Fruit fly (Drosophila melanogaster) whole organism, adult: ENCODE measurements around the gene tgo.

Experiments
- CG11617 ChIP-seq: fragments of 200-800 bp; sonication (Bioruptor generic); optimal IDR thresholded peaks from 2 replicates; lab custom pipeline; 2017; ENCODE audit warnings: mild to moderate bottlenecking, missing biosample characterization, missing genetic modification reagents, missing genetic modification characterization
- CG12768 ChIP-seq: fragments of 200-800 bp; sonication (Bioruptor generic); optimal IDR thresholded peaks from 2 replicates; lab custom pipeline; 2017; ENCODE audit warnings: missing biosample characterization, missing genetic modification characterization, mild to moderate bottlenecking, moderate library complexity, missing genetic modification reagents
- CG14711 ChIP-seq: fragments of 200-800 bp; sonication (Bioruptor generic); optimal IDR thresholded peaks from 2 replicates; lab custom pipeline; 2018; ENCODE audit warnings: missing biosample characterization, mild to moderate bottlenecking, missing genetic modification characterization, moderate library complexity
- CG1620 ChIP-seq: fragments of 200-800 bp; sonication (Bioruptor generic); optimal IDR thresholded peaks from 2 replicates; lab custom pipeline; 2016; ENCODE audit warnings: missing biosample characterization, missing genetic modification characterization
- CG33017 ChIP-seq: fragments of 200-800 bp; sonication (Bioruptor generic); optimal IDR thresholded peaks from 2 replicates; lab custom pipeline; 2018; ENCODE audit warnings: missing biosample characterization, mild to moderate bottlenecking, missing genetic modification characterization, moderate library complexity
- CG5204 ChIP-seq: fragments of 200-800 bp; sonication (Bioruptor generic); optimal IDR thresholded peaks from 2 replicates; lab custom pipeline; 2016; ENCODE audit warnings: missing biosample characterization, missing genetic modification characterization
- CG7045 ChIP-seq: fragments of 200-800 bp; sonication (Bioruptor generic); optimal IDR thresholded peaks from 2 replicates; lab custom pipeline; 2017; ENCODE audit warnings: missing biosample characterization, mild to moderate bottlenecking, missing genetic modification characterization
- CG7101 ChIP-seq: fragments of 200-800 bp; sonication (Bioruptor generic); optimal IDR thresholded peaks from 2 replicates; lab custom pipeline; 2018; ENCODE audit warnings: missing biosample characterization, mild to moderate bottlenecking, missing genetic modification characterization, moderate library complexity
- Clk ChIP-seq: fragments of 200-800 bp; sonication (Bioruptor generic); optimal IDR thresholded peaks from 2 replicates; lab custom pipeline; 2017; ENCODE audit warnings: missing biosample characterization, missing genetic modification characterization
- Crg-1 ChIP-seq: fragments of 200-800 bp; sonication (Bioruptor generic); optimal IDR thresholded peaks from 2 replicates; lab custom pipeline; 2016; ENCODE audit warnings: missing biosample characterization, missing genetic modification characterization
- Hr96 ChIP-seq: fragments of 200-800 bp; sonication (Bioruptor generic); optimal IDR thresholded peaks from 2 replicates; lab custom pipeline; 2016; ENCODE audit warnings: missing biosample characterization, missing genetic modification characterization
- Mnt ChIP-seq: fragments of 200-800 bp; sonication (Bioruptor generic); optimal IDR thresholded peaks from 2 replicates; lab custom pipeline; 2016; ENCODE audit warnings: missing biosample characterization, mild to moderate bottlenecking, missing genetic modification characterization
- bab1 ChIP-seq: fragments of 200-800 bp; sonication (Bioruptor generic); optimal IDR thresholded peaks from 3 replicates; lab custom pipeline; 2019; ENCODE audit warnings: missing biosample characterization, mild to moderate bottlenecking, missing genetic modification characterization, moderate library complexity
- cic ChIP-seq: fragments of 200-800 bp; sonication (Bioruptor generic); optimal IDR thresholded peaks from 2 replicates; lab custom pipeline; 2017; ENCODE audit warnings: missing biosample characterization, mild to moderate bottlenecking, missing genetic modification characterization, moderate library complexity
- cnc ChIP-seq, 2 experiments: fragments of >200 bp; optimal IDR thresholded peaks; 2 replicates each; lab custom pipeline; 2017
- kay ChIP-seq: fragments of 200-800 bp; sonication (Bioruptor generic); peaks from one replicate; lab custom pipeline; 2016; ENCODE audit warnings: missing biosample characterization, missing genetic modification characterization, borderline replicate concordance
- ovo ChIP-seq: fragments of 200-800 bp; sonication (Bioruptor generic); optimal IDR thresholded peaks from 2 replicates; lab custom pipeline; 2016; ENCODE audit warnings: missing biosample characterization, missing genetic modification characterization
- pad ChIP-seq: fragments of 200-800 bp; sonication (Bioruptor generic); optimal IDR thresholded peaks from 3 replicates; lab custom pipeline; 2017; ENCODE audit warnings: missing biosample characterization, missing genetic modification characterization, mild to moderate bottlenecking, moderate library complexity, missing genetic modification reagents
- tj ChIP-seq: fragments of 200-800 bp; sonication (Bioruptor generic); optimal IDR thresholded peaks from 3 replicates; lab custom pipeline; 2017; ENCODE audit warnings: missing biosample characterization, mild to moderate bottlenecking, missing genetic modification characterization, moderate library complexity
- toe ChIP-seq: fragments of 200-800 bp; sonication (Bioruptor generic); optimal IDR thresholded peaks from 2 replicates; lab custom pipeline; 2016; ENCODE audit warnings: missing biosample characterization, missing genetic modification characterization

Gene tgo

dm6 chr3R:9019689-9020138 is at the start of gene tgo:
Gene tgo (minus strand): TSS chr3R:9020022.
- TF ChIP-seq Clk (GFP tag; lab: Kevin White, UChicago) (no peak), CG7101 (peak; percentile 2), bab1 (GFP tag; lab: Kevin White, UChicago) (peak; percentile 65), cic (GFP tag; lab: Kevin White, UChicago) (peak; percentile 44), toe (GFP tag; lab: Kevin White, UChicago) (no peak), CG11617 (GFP tag; lab: Kevin White, UChicago) (peak; percentile 17), Hr96 (GFP tag; lab: Kevin White, UChicago) (no peak), kay (GFP tag; lab: Kevin White, UChicago) (no peak), CG33017 (tag; lab: Kevin White, UChicago) (no peak), cnc (optimal IDR thresholded peaks at IDR 0.05; lab: Kevin White, UChicago) (no peak), CG7045 (GFP tag; lab: Kevin White, UChicago) (no peak), CG5204 (GFP tag; lab: Kevin White, UChicago) (no peak), ovo (no peak), Crg-1 (peak; percentile 14), CG14711 (no peak), pad (GFP tag; lab: Kevin White, UChicago) (peak; percentile 16), CG1620 (GFP tag; lab: Kevin White, UChicago) (no peak), Mnt (peak; percentile 53), CG12768 (GFP tag; lab: Kevin White, UChicago) (no peak), tj (peak; percentile 69)

dm6 chr3R:9068418-9068817 is 48.6 kb upstream of the tgo start:
- no peak for TF ChIP-seq pad (GFP tag; lab: Kevin White, UChicago)
- TF ChIP-seq Mnt = no peak
- no peak for TF ChIP-seq CG7101
- no peak for TF ChIP-seq CG12768 (GFP tag; lab: Kevin White, UChicago)
- TF ChIP-seq CG11617 (GFP tag; lab: Kevin White, UChicago) = no peak
- TF ChIP-seq Crg-1 = no peak
- TF ChIP-seq tj = no peak
- TF ChIP-seq CG5204 (GFP tag; lab: Kevin White, UChicago) = no peak
- no peak for TF ChIP-seq kay (GFP tag; lab: Kevin White, UChicago)
- TF ChIP-seq CG7045 (GFP tag; lab: Kevin White, UChicago) = no peak
- no peak for TF ChIP-seq Clk (GFP tag; lab: Kevin White, UChicago)
- no peak for TF ChIP-seq Hr96 (GFP tag; lab: Kevin White, UChicago)
- TF ChIP-seq bab1 (GFP tag; lab: Kevin White, UChicago) = no peak
- TF ChIP-seq toe (GFP tag; lab: Kevin White, UChicago) = no peak
- no peak for TF ChIP-seq CG33017 (tag; lab: Kevin White, UChicago)
- no peak for TF ChIP-seq CG14711
- TF ChIP-seq ovo = no peak
- no peak for TF ChIP-seq cnc (optimal IDR thresholded peaks at IDR 0.05; lab: Kevin White, UChicago)

dm6 chr3R:9064874-9065273 is 45.1 kb upstream of the tgo start, which contains the start of the genes beag and Ada:
Gene beag (minus strand): TSS chr3R:9065078.
Gene Ada (plus strand): TSS chr3R:9065183.
- TF ChIP-seq CG7101 = peak; percentile 61
- TF ChIP-seq CG11617 (GFP tag; lab: Kevin White, UChicago) = peak; percentile 26
- TF ChIP-seq Hr96 (GFP tag; lab: Kevin White, UChicago) = no peak
- TF ChIP-seq Mnt = peak; percentile 51
- TF ChIP-seq Clk (GFP tag; lab: Kevin White, UChicago) = peak; percentile 9
- TF ChIP-seq bab1 (GFP tag; lab: Kevin White, UChicago) = peak; percentile 65
- TF ChIP-seq Crg-1 = no peak
- TF ChIP-seq kay (GFP tag; lab: Kevin White, UChicago) = no peak
- peak; percentile 10 for TF ChIP-seq toe (GFP tag; lab: Kevin White, UChicago)
- TF ChIP-seq pad (GFP tag; lab: Kevin White, UChicago) = no peak
- TF ChIP-seq CG5204 (GFP tag; lab: Kevin White, UChicago) = no peak
- TF ChIP-seq CG33017 (tag; lab: Kevin White, UChicago) = peak; percentile 48
- peak; percentile 95 for TF ChIP-seq CG14711
- TF ChIP-seq CG7045 (GFP tag; lab: Kevin White, UChicago) = no peak

dm6 chr3R:9062756-9063155 is 42.9 kb upstream of the tgo start:
- TF ChIP-seq Crg-1 (no peak), CG33017 (tag; lab: Kevin White, UChicago) (peak; percentile 37), CG12768 (GFP tag; lab: Kevin White, UChicago) (no peak)

dm6 chr3R:9057398-9058058 is 37.7 kb upstream of the tgo start:
- peak; percentile 87 for TF ChIP-seq CG5204 (GFP tag; lab: Kevin White, UChicago)
- TF ChIP-seq CG11617 (GFP tag; lab: Kevin White, UChicago) = peak; percentile 99
- TF ChIP-seq Mnt = peak; percentile 79
- peak; percentile 99 for TF ChIP-seq CG7101
- peak; percentile 99 for TF ChIP-seq kay (GFP tag; lab: Kevin White, UChicago)
- TF ChIP-seq cic (GFP tag; lab: Kevin White, UChicago) = peak; percentile 95
- peak; percentile 93 for TF ChIP-seq bab1 (GFP tag; lab: Kevin White, UChicago)
- TF ChIP-seq tj = peak; percentile 88
- peak; percentile 89 for TF ChIP-seq pad (GFP tag; lab: Kevin White, UChicago)
- peak; percentile 97 for TF ChIP-seq CG14711
- peak; percentile 99 for TF ChIP-seq CG12768 (GFP tag; lab: Kevin White, UChicago)
- peak; percentile 98 for TF ChIP-seq CG7045 (GFP tag; lab: Kevin White, UChicago)
- no peak for TF ChIP-seq cnc (optimal IDR thresholded peaks at IDR 0.05; lab: Kevin White, UChicago)
- peak; percentile 95 for TF ChIP-seq toe (GFP tag; lab: Kevin White, UChicago)
- TF ChIP-seq CG33017 (tag; lab: Kevin White, UChicago) = peak; percentile 99
- TF ChIP-seq ovo = peak; percentile 79
- peak; percentile 93 for TF ChIP-seq Hr96 (GFP tag; lab: Kevin White, UChicago)
- TF ChIP-seq Crg-1 = peak; percentile 80
- TF ChIP-seq CG1620 (GFP tag; lab: Kevin White, UChicago) = peak; percentile 75
- peak; percentile 96 for TF ChIP-seq Clk (GFP tag; lab: Kevin White, UChicago)
